Fruit fly (Drosophila melanogaster) whole organism: Measurements from ENCODE around the gene bip1.

ENCODE experiments used
- CG8478 ChIP-seq: fragments of >200 bp; optimal IDR thresholded peaks from 2 replicates; lab custom pipeline; 2018; ENCODE audit warnings: inconsistent platforms
- Dll ChIP-seq: fragments of >200 bp; optimal IDR thresholded peaks from 2 replicates; lab custom pipeline; 2017
- pan ChIP-seq: fragments of >200 bp; optimal IDR thresholded peaks from 2 replicates; lab custom pipeline; 2017
- psq ChIP-seq: fragments of >200 bp; optimal IDR thresholded peaks from 2 replicates; lab custom pipeline; 2017
- usp ChIP-seq: fragments of >200 bp; optimal IDR thresholded peaks from 2 replicates; lab custom pipeline; 2017; ENCODE audit warnings: missing biosample characterization, missing genetic modification characterization, mixed read lengths

DNA sequence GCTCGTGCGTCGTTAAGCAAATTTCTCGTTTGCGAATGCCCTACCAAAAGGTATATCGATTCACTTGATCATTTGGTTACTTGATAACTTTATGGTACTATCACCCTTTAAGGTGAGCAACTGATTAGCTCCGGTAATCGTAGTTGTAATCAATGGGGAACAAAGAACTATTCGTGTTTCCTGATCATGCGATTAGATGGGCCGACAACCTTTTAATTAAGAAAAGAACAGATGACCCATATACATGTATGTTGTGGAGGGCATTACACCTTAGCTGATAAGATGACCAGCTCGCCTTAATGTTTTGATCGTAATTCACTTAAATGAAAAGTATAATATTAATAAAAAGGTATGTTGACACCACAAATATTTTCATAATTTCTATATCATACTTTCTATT, 14.9 kb upstream of the bip1 start:
- TF ChIP-seq psq: no peak
- TF ChIP-seq Dll: no peak
- TF ChIP-seq pan (lab: Kevin White, UChicago): no peak
- no peak for TF ChIP-seq CG8478
- no peak for TF ChIP-seq usp
